Worm (Caenorhabditis elegans) whole organism, L1 larva: Measurements from ENCODE around the gene R10E4.1.

Source experiments
- C04F5.9 ChIP-seq: sonication (generic microtip); optimal IDR thresholded peaks from 2 replicates; lab custom pipeline; 2016; ENCODE audit warnings: missing genetic modification characterization, missing compliant biosample characterization
- C16A3.4 ChIP-seq: fragments of 150-350 bp; optimal IDR thresholded peaks from 2 replicates; lab custom pipeline; 2014; ENCODE audit warnings: missing biosample characterization, missing genetic modification characterization
- F16B12.6 ChIP-seq: fragments of 150-350 bp; optimal IDR thresholded peaks from 2 replicates; lab custom pipeline; 2014; ENCODE audit warnings: missing biosample characterization, missing genetic modification characterization
- Y116A8C.19 ChIP-seq: sonication (generic microtip); optimal IDR thresholded peaks from 2 replicates; lab custom pipeline; 2016; ENCODE audit warnings: missing compliant biosample characterization, missing genetic modification characterization, borderline replicate concordance
- aha-1 ChIP-seq: fragments of 150-350 bp; optimal IDR thresholded peaks from 2 replicates; lab custom pipeline; 2014; ENCODE audit warnings: missing biosample characterization, missing genetic modification characterization
- alr-1 ChIP-seq: fragments of 200-800 bp; sonication (Bioruptor generic); optimal IDR thresholded peaks from 2 replicates; lab custom pipeline; 2018; ENCODE audit warnings: borderline replicate concordance, mild to moderate bottlenecking, missing genetic modification characterization, missing compliant biosample characterization
- ceh-8 ChIP-seq: fragments of 200-800 bp; sonication (Bioruptor generic); optimal IDR thresholded peaks from 2 replicates; lab custom pipeline; 2018; ENCODE audit warnings: mild to moderate bottlenecking, missing genetic modification characterization, moderate library complexity, missing compliant biosample characterization
- ceh-90 ChIP-seq: sonication (generic microtip); optimal IDR thresholded peaks from 2 replicates; lab custom pipeline; 2016; ENCODE audit warnings: missing genetic modification characterization, missing compliant biosample characterization
- dpl-1 ChIP-seq, 3 experiments: fragments of 150-350 bp in 2 of 3; sonication (generic microtip) in 1 of 3; optimal IDR thresholded peaks; 2 replicates each; lab custom pipeline; 2014 to 2017; ENCODE audit warnings: missing biosample characterization in 3 of 3, missing genetic modification characterization in 3 of 3, missing genetic modification reagents in 3 of 3
- efl-1 ChIP-seq, 4 experiments: fragments of 150-350 bp; optimal IDR thresholded peaks in 3 of 4; peaks in 1 of 4; 1 replicate in 1 of 4; 2 replicates in 3 of 4; lab custom pipeline; 2014; ENCODE audit warnings: missing biosample characterization in 2 of 4, missing genetic modification characterization in 2 of 4, missing genetic modification reagents in 2 of 4
- efl-3 ChIP-seq: fragments of 200-800 bp; sonication (Bioruptor generic); optimal IDR thresholded peaks from 2 replicates; lab custom pipeline; 2018; ENCODE audit warnings: mild to moderate bottlenecking, missing genetic modification characterization, missing compliant biosample characterization
- egl-13 ChIP-seq: sonication (generic microtip); optimal IDR thresholded peaks from 2 replicates; lab custom pipeline; 2016; ENCODE audit warnings: missing genotype, missing genetic modification reagents, missing genetic modification characterization, missing compliant biosample characterization
- elt-3 ChIP-seq, 6 experiments: fragments of 150-350 bp in 1 of 6; sonication (generic microtip); optimal IDR thresholded peaks; 2 replicates each; lab custom pipeline; 2017 to 2018; ENCODE audit warnings: missing biosample characterization in 6 of 6, missing genetic modification characterization in 6 of 6, inconsistent platforms in 1 of 6
- ets-5 ChIP-seq: fragments of 200-800 bp; sonication (Bioruptor generic); IDR thresholded peaks from 2 replicates; pipeline ENCODE4 v1.3.6; 2022; ENCODE audit warnings: missing genetic modification characterization, missing compliant biosample characterization
- fkh-10 ChIP-seq: sonication (generic microtip); optimal IDR thresholded peaks from 2 replicates; lab custom pipeline; 2017; ENCODE audit warnings: missing biosample characterization, missing genetic modification reagents, missing genetic modification characterization
- fkh-8 ChIP-seq: sonication (generic microtip); optimal IDR thresholded peaks from 2 replicates; lab custom pipeline; 2016; ENCODE audit warnings: mild to moderate bottlenecking, missing genetic modification characterization, missing compliant biosample characterization
- grh-1 ChIP-seq: fragments of 200-800 bp; sonication (Bioruptor generic); IDR thresholded peaks from 2 replicates; pipeline ENCODE4 v1.3.6; 2022; ENCODE audit warnings: missing genetic modification reagents, missing genetic modification characterization, missing compliant biosample characterization
- hlh-17 ChIP-seq: fragments of 200-800 bp; sonication (Bioruptor generic); optimal IDR thresholded peaks from 2 replicates; lab custom pipeline; 2018; ENCODE audit warnings: missing genetic modification characterization, mild to moderate bottlenecking, missing compliant biosample characterization, moderate library complexity, borderline replicate concordance
- hpl-2 ChIP-seq: fragments of 150-350 bp; optimal IDR thresholded peaks from 2 replicates; lab custom pipeline; 2014; ENCODE audit warnings: missing biosample characterization, missing genetic modification reagents, missing genetic modification characterization
- irx-1 ChIP-seq: sonication (generic microtip); optimal IDR thresholded peaks from 2 replicates; lab custom pipeline; 2016; ENCODE audit warnings: missing genetic modification characterization, missing compliant biosample characterization
- jun-1 ChIP-seq: fragments of 150-350 bp; optimal IDR thresholded peaks from 2 replicates; lab custom pipeline; 2014; ENCODE audit warnings: missing biosample characterization, missing genetic modification reagents, missing genetic modification characterization
- lir-3 ChIP-seq: sonication (generic microtip); optimal IDR thresholded peaks from 2 replicates; lab custom pipeline; 2016; ENCODE audit warnings: mild to moderate bottlenecking, missing genetic modification characterization, moderate library complexity, missing compliant biosample characterization; ENCODE audit not compliant: poor library complexity
- lsy-2 ChIP-seq, 2 experiments: fragments of 150-350 bp; optimal IDR thresholded peaks; 2 replicates each; lab custom pipeline; 2014; ENCODE audit warnings: missing biosample characterization in 2 of 2, missing genetic modification characterization in 2 of 2
- mdl-1 ChIP-seq, 2 experiments: fragments of 150-350 bp; optimal IDR thresholded peaks; 2 replicates each; lab custom pipeline; 2014 to 2017; ENCODE audit warnings: missing biosample characterization in 2 of 2, missing genetic modification characterization in 2 of 2, inconsistent platforms in 1 of 2
- mep-1 ChIP-seq: fragments of 150-350 bp; optimal IDR thresholded peaks from 2 replicates; lab custom pipeline; 2014; ENCODE audit warnings: missing biosample characterization, missing genetic modification characterization
- nhr-11 ChIP-seq: fragments of 150-350 bp; optimal IDR thresholded peaks from 2 replicates; lab custom pipeline; 2014; ENCODE audit warnings: missing biosample characterization, missing genetic modification characterization
- nhr-12 ChIP-seq: sonication (generic microtip); optimal IDR thresholded peaks from 2 replicates; lab custom pipeline; 2017; ENCODE audit warnings: missing biosample characterization, missing genetic modification characterization
- nhr-19 ChIP-seq: fragments of 200-800 bp; sonication (Bioruptor generic); conservative IDR thresholded peaks from 2 replicates; pipeline ENCODE4 v1.3.6; 2022; ENCODE audit warnings: missing genetic modification characterization, missing compliant biosample characterization
- nhr-20 ChIP-seq: sonication (generic microtip); optimal IDR thresholded peaks from 2 replicates; lab custom pipeline; 2016; ENCODE audit warnings: mild to moderate bottlenecking, missing genetic modification characterization, missing compliant biosample characterization
- nhr-47 ChIP-seq: sonication (generic microtip); optimal IDR thresholded peaks from 2 replicates; lab custom pipeline; 2016; ENCODE audit warnings: mild to moderate bottlenecking, missing genetic modification characterization, moderate library complexity, missing compliant biosample characterization
- nhr-71 ChIP-seq: sonication (generic microtip); optimal IDR thresholded peaks from 2 replicates; lab custom pipeline; 2016; ENCODE audit warnings: mild to moderate bottlenecking, missing genetic modification characterization, moderate library complexity, missing compliant biosample characterization
- nhr-76 ChIP-seq: sonication (generic microtip); optimal IDR thresholded peaks from 2 replicates; lab custom pipeline; 2017; ENCODE audit warnings: missing biosample characterization, missing genetic modification characterization
- nhr-85 ChIP-seq: sonication (generic microtip); peaks from one replicate; lab custom pipeline; 2016; ENCODE audit warnings: missing genetic modification characterization, inconsistent platforms, missing compliant biosample characterization
- pag-3 ChIP-seq: sonication (generic microtip); optimal IDR thresholded peaks from 2 replicates; lab custom pipeline; 2017; ENCODE audit warnings: missing genetic modification characterization, mild to moderate bottlenecking, missing compliant biosample characterization, antibody characterized with exemption, borderline replicate concordance; ENCODE audit not compliant: insufficient read depth
- rnt-1 ChIP-seq: sonication (generic microtip); optimal IDR thresholded peaks from 2 replicates; lab custom pipeline; 2016; ENCODE audit warnings: mild to moderate bottlenecking, missing genetic modification characterization, moderate library complexity, missing compliant biosample characterization
- skn-1 ChIP-seq: fragments of 150-350 bp; optimal IDR thresholded peaks from 2 replicates; lab custom pipeline; 2014; ENCODE audit warnings: missing biosample characterization, missing genetic modification characterization
- snu-23 ChIP-seq: sonication (generic microtip); optimal IDR thresholded peaks from 2 replicates; lab custom pipeline; 2016; ENCODE audit warnings: missing genetic modification characterization, missing compliant biosample characterization
- sptf-1 ChIP-seq: fragments of 150-350 bp; optimal IDR thresholded peaks from 2 replicates; lab custom pipeline; 2014; ENCODE audit warnings: missing biosample characterization, missing genetic modification characterization
- swsn-7 ChIP-seq: sonication (generic microtip); optimal IDR thresholded peaks from 2 replicates; lab custom pipeline; 2016; ENCODE audit warnings: missing genetic modification characterization, missing compliant biosample characterization
- tlp-1 ChIP-seq: fragments of 150-350 bp; optimal IDR thresholded peaks from 2 replicates; lab custom pipeline; 2014; ENCODE audit warnings: missing biosample characterization, missing genetic modification characterization
- unc-130 ChIP-seq: fragments of 150-350 bp; optimal IDR thresholded peaks from 2 replicates; lab custom pipeline; 2017; ENCODE audit warnings: missing biosample characterization, missing genetic modification characterization, inconsistent platforms
- unc-62 ChIP-seq: fragments of 150-350 bp; optimal IDR thresholded peaks from 2 replicates; lab custom pipeline; 2014; ENCODE audit warnings: missing biosample characterization, missing genetic modification reagents, missing genetic modification characterization
- unc-86 ChIP-seq: sonication (generic microtip); optimal IDR thresholded peaks from 2 replicates; lab custom pipeline; 2016; ENCODE audit warnings: missing genetic modification characterization, missing compliant biosample characterization
- unc-98 ChIP-seq: fragments of 200-800 bp; sonication (Bioruptor generic); IDR thresholded peaks from 2 replicates; pipeline ENCODE4 v1.3.6; 2022; ENCODE audit warnings: missing genetic modification characterization, missing compliant biosample characterization
- xbp-1 ChIP-seq: sonication (generic microtip); optimal IDR thresholded peaks from 2 replicates; lab custom pipeline; 2016; ENCODE audit warnings: missing genetic modification characterization, missing compliant biosample characterization
- zip-4 ChIP-seq: fragments of 200-800 bp; sonication (Bioruptor generic); optimal IDR thresholded peaks from 2 replicates; lab custom pipeline; 2018; ENCODE audit warnings: mild to moderate bottlenecking, missing genetic modification characterization, moderate library complexity, missing compliant biosample characterization

R10E4.1 gene

ce11 chrIII:4281955-4282618 lies 12.5 kb downstream of the R10E4.1 start (continued):
- TF ChIP-seq Y116A8C.19 (tag; lab: Kevin White, UChicago) (peak; percentile 17), aha-1 (tag; lab: Kevin White, UChicago) (peak; percentile 79), rnt-1 (tag; lab: Kevin White, UChicago) (peak; percentile 90), unc-98 (GFP tag; lab: Robert Waterston, UW) (peak; percentile 77), xbp-1 (tag; lab: Kevin White, UChicago) (peak; percentile 98), elt-3 (tag; optimal IDR thresholded peaks at IDR 0.05; lab: Kevin White, UChicago) (peak in 4 of 6 experiments; percentile 19 to 90 (median 66)), C04F5.9 (peak; percentile 91), mdl-1 (tag; optimal IDR thresholded peaks at IDR 0.05; lab: Kevin White, UChicago) (peak; percentile 65 to 95), nhr-11 (peak; percentile 97), nhr-47 (tag; lab: Kevin White, UChicago) (peak; percentile 99), sptf-1 (tag; lab: Kevin White, UChicago) (no peak), lsy-2 (tag; optimal IDR thresholded peaks at IDR 0.05; lab: Kevin White, UChicago) (peak; percentile 91 to 94), snu-23 (GFP tag; lab: Kevin White, UChicago) (peak; percentile 99)

- TF ChIP-seq lsy-2 (tag; optimal IDR thresholded peaks at IDR 0.05; lab: Kevin White, UChicago) (peak in 1 of 2 experiments; percentile 47), dpl-1 (GFP tag; optimal IDR thresholded peaks at IDR 0.05; lab: Kevin White, UChicago) (no peak), nhr-76 (tag; lab: Kevin White, UChicago) (no peak), jun-1 (tag; lab: Kevin White, UChicago) (no peak), ceh-90 (tag; lab: Kevin White, UChicago) (no peak), nhr-47 (tag; lab: Kevin White, UChicago) (no peak), snu-23 (GFP tag; lab: Kevin White, UChicago) (peak; percentile 47), egl-13 (tag; lab: Kevin White, UChicago) (no peak), nhr-85 (tag; lab: Kevin White, UChicago) (peak; percentile 10), mep-1 (tag; lab: Kevin White, UChicago) (peak; percentile 41), nhr-20 (tag; lab: Kevin White, UChicago) (peak; percentile 55), lir-3 (tag; lab: Kevin White, UChicago) (peak; percentile 53), hpl-2 (no peak), Y116A8C.19 (tag; lab: Kevin White, UChicago) (no peak), elt-3 (tag; optimal IDR thresholded peaks at IDR 0.05; lab: Kevin White, UChicago) (no peak), zip-4 (no peak), grh-1 (GFP tag; lab: Robert Waterston, UW) (no peak), nhr-12 (tag; lab: Kevin White, UChicago) (no peak), ets-5 (GFP tag; lab: Robert Waterston, UW) (no peak), aha-1 (tag; lab: Kevin White, UChicago) (no peak), nhr-71 (peak; percentile 80), F16B12.6 (no peak), fkh-10 (GFP tag; lab: Kevin White, UChicago) (no peak), mdl-1 (tag; optimal IDR thresholded peaks at IDR 0.05; lab: Kevin White, UChicago) (peak in 1 of 2 experiments; percentile 45), irx-1 (tag; lab: Kevin White, UChicago) (no peak), fkh-8 (no peak), skn-1 (no peak), C04F5.9 (no peak), hlh-17 (no peak), C16A3.4 (tag; lab: Kevin White, UChicago) (no peak), nhr-19 (peak; percentile 52), unc-86 (no peak), efl-1 (optimal IDR thresholded peaks at IDR 0.05; lab: Kevin White, UChicago) (peak in 1 of 2 experiments; percentile 26), efl-1 (GFP tag; optimal IDR thresholded peaks at IDR 0.05 in 1 of 2; lab: Kevin White, UChicago) (peak; percentile 2 to 71), rnt-1 (tag; lab: Kevin White, UChicago) (peak; percentile 88), swsn-7 (no peak), tlp-1 (no peak), unc-62 (no peak), unc-130 (tag; lab: Kevin White, UChicago) (peak; percentile 58), nhr-11 (peak; percentile 27), efl-3 (GFP tag; lab: Kevin White, UChicago) (no peak), alr-1 (no peak), ceh-8 (no peak), pag-3 (peak; percentile 85)
Observed at ce11 chrIII:4283175-4283574, 13.6 kb downstream of the R10E4.1 start.
